Fruit fly (Drosophila melanogaster) whole organism, embryonic: ENCODE data around the gene CG15141.

Source experiments
- Atf3 ChIP-seq: fragments of 200-800 bp; sonication (Bioruptor generic); optimal IDR thresholded peaks from 3 replicates; lab custom pipeline; 2016; ENCODE audit warnings: missing biosample characterization, missing genetic modification characterization
- Bteb2 ChIP-seq: fragments of 200-800 bp; sonication (Bioruptor generic); optimal IDR thresholded peaks from 2 replicates; lab custom pipeline; 2016; ENCODE audit warnings: missing biosample characterization, missing genetic modification characterization
- CG10209 ChIP-seq: fragments of 200-800 bp; sonication (Bioruptor generic); optimal IDR thresholded peaks from 3 replicates; lab custom pipeline; 2017; ENCODE audit warnings: missing biosample characterization, mild to moderate bottlenecking, missing genetic modification characterization, missing genetic modification reagents
- CG11696 ChIP-seq: fragments of 200-800 bp; sonication (Bioruptor generic); IDR thresholded peaks from 2 replicates; pipeline ENCODE4 v1.3.6; 2022; ENCODE audit warnings: missing biosample characterization, missing genetic modification characterization
- CG12391 ChIP-seq: fragments of 200-800 bp; sonication (Bioruptor generic); optimal IDR thresholded peaks from 3 replicates; lab custom pipeline; 2018; ENCODE audit warnings: missing biosample characterization, mild to moderate bottlenecking, missing genetic modification characterization, moderate library complexity
- CG17829 ChIP-seq: fragments of 200-800 bp; optimal IDR thresholded peaks from 2 replicates; lab custom pipeline; 2019; ENCODE audit warnings: missing biosample characterization, mild to moderate bottlenecking, missing genetic modification characterization, moderate library complexity
- CG18619 ChIP-seq: fragments of 200-800 bp; sonication (Bioruptor generic); optimal IDR thresholded peaks from 3 replicates; lab custom pipeline; 2017; ENCODE audit warnings: missing biosample characterization, mild to moderate bottlenecking, missing genetic modification characterization
- CG32532 ChIP-seq: fragments of 200-800 bp; sonication (Bioruptor generic); IDR thresholded peaks from 2 replicates; pipeline ENCODE4 v1.3.6; 2022; ENCODE audit warnings: missing biosample characterization, missing genetic modification characterization
- CG3995 ChIP-seq: fragments of 200-800 bp; sonication (Bioruptor generic); optimal IDR thresholded peaks from 3 replicates; lab custom pipeline; 2016; ENCODE audit warnings: missing biosample characterization, missing genetic modification characterization
- CG4730 ChIP-seq: fragments of 200-800 bp; sonication (Bioruptor generic); IDR thresholded peaks from 2 replicates; pipeline ENCODE4 v1.3.6; 2022; ENCODE audit warnings: missing biosample characterization, missing genetic modification characterization
- CG5245 ChIP-seq: fragments of 200-800 bp; sonication (Bioruptor generic); optimal IDR thresholded peaks from 3 replicates; lab custom pipeline; 2016; ENCODE audit warnings: missing biosample characterization, missing genetic modification characterization
- CG6683 ChIP-seq: fragments of 200-800 bp; sonication (Bioruptor generic); optimal IDR thresholded peaks from 2 replicates; lab custom pipeline; 2017; ENCODE audit warnings: missing biosample characterization, mild to moderate bottlenecking, missing genetic modification characterization, missing genetic modification reagents
- CG6765 ChIP-seq: fragments of 200-800 bp; sonication (Bioruptor generic); optimal IDR thresholded peaks from 3 replicates; lab custom pipeline; 2017; ENCODE audit warnings: missing biosample characterization, mild to moderate bottlenecking, missing genetic modification characterization
- CG7271 ChIP-seq: fragments of 200-800 bp; sonication (Bioruptor generic); optimal IDR thresholded peaks from 2 replicates; lab custom pipeline; 2018; ENCODE audit warnings: missing biosample characterization, mild to moderate bottlenecking, missing genetic modification characterization, moderate library complexity
- CG7928 ChIP-seq: fragments of 200-800 bp; sonication (Bioruptor generic); optimal IDR thresholded peaks from 2 replicates; lab custom pipeline; 2017; ENCODE audit warnings: missing biosample characterization, mild to moderate bottlenecking, missing genetic modification characterization
- CG9437 ChIP-seq: fragments of 200-800 bp; sonication (Bioruptor generic); optimal IDR thresholded peaks from 2 replicates; lab custom pipeline; 2018; ENCODE audit warnings: missing biosample characterization, mild to moderate bottlenecking, missing genetic modification characterization
- CG9797 ChIP-seq: fragments of 200-800 bp; sonication (Bioruptor generic); optimal IDR thresholded peaks from 3 replicates; lab custom pipeline; 2018; ENCODE audit warnings: missing biosample characterization, mild to moderate bottlenecking, missing genetic modification characterization
- Eip74EF ChIP-seq, 2 experiments: fragments of 200-800 bp in 1 of 2; fragments of >200 bp in 1 of 2; sonication (Bioruptor generic) in 1 of 2; optimal IDR thresholded peaks; 2 replicates each; lab custom pipeline; 2017 to 2019; ENCODE audit warnings: missing biosample characterization in 2 of 2, missing genetic modification characterization in 2 of 2, mild to moderate bottlenecking in 1 of 2, moderate library complexity in 1 of 2
- Fer2 ChIP-seq: fragments of 200-800 bp; sonication (Bioruptor generic); optimal IDR thresholded peaks from 2 replicates; lab custom pipeline; 2018; ENCODE audit warnings: missing biosample characterization, mild to moderate bottlenecking, missing genetic modification characterization, moderate library complexity
- Gsc ChIP-seq: fragments of 200-800 bp; sonication (Bioruptor generic); IDR thresholded peaks from 2 replicates; pipeline ENCODE4 v1.3.6; 2022; ENCODE audit warnings: missing biosample characterization, missing genetic modification characterization
- H15 ChIP-seq: fragments of 200-800 bp; sonication (Bioruptor generic); IDR thresholded peaks from 3 replicates; pipeline ENCODE4 v1.3.6; 2022; ENCODE audit warnings: missing biosample characterization, missing genetic modification characterization
- HLH54F ChIP-seq: fragments of 200-800 bp; sonication (Bioruptor generic); optimal IDR thresholded peaks from 3 replicates; lab custom pipeline; 2016; ENCODE audit warnings: missing biosample characterization, missing genetic modification characterization
- Hmx ChIP-seq: fragments of 200-800 bp; sonication (Bioruptor generic); optimal IDR thresholded peaks from 2 replicates; lab custom pipeline; 2016; ENCODE audit warnings: missing biosample characterization, missing genetic modification characterization
- Kr ChIP-seq: fragments of 200-800 bp; sonication (Bioruptor generic); optimal IDR thresholded peaks from 2 replicates; lab custom pipeline; 2017; ENCODE audit warnings: missing biosample characterization, mild to moderate bottlenecking, missing genetic modification characterization
- MBD-R2 ChIP-seq: fragments of 200-800 bp; sonication (Bioruptor generic); IDR thresholded peaks from 2 replicates; pipeline ENCODE4 v1.3.6; 2022; ENCODE audit warnings: missing biosample characterization, missing genetic modification characterization
- Myb ChIP-seq: fragments of 200-800 bp; sonication (Bioruptor generic); optimal IDR thresholded peaks from 2 replicates; lab custom pipeline; 2016; ENCODE audit warnings: missing biosample characterization, missing genetic modification characterization
- Scr ChIP-seq: fragments of 200-800 bp; sonication (Bioruptor generic); IDR thresholded peaks from 2 replicates; pipeline ENCODE4 v1.3.6; 2022; ENCODE audit warnings: missing biosample characterization, missing genetic modification characterization; ENCODE audit not compliant: partially characterized antibody
- Sox100B ChIP-seq: fragments of 200-800 bp; sonication (Bioruptor generic); optimal IDR thresholded peaks from 3 replicates; lab custom pipeline; 2018; ENCODE audit warnings: missing biosample characterization, mild to moderate bottlenecking, missing genetic modification characterization
- Sry-δ ChIP-seq: fragments of 200-800 bp; sonication (Bioruptor generic); optimal IDR thresholded peaks from 2 replicates; lab custom pipeline; 2016; ENCODE audit warnings: missing biosample characterization, missing genetic modification characterization
- al ChIP-seq: fragments of 200-800 bp; sonication (Bioruptor generic); IDR thresholded peaks from 2 replicates; pipeline ENCODE4 v1.3.6; 2022; ENCODE audit warnings: missing biosample characterization, missing genetic modification characterization
- cato ChIP-seq: fragments of 200-800 bp; sonication (Bioruptor generic); optimal IDR thresholded peaks from 2 replicates; lab custom pipeline; 2016; ENCODE audit warnings: missing biosample characterization, missing genetic modification characterization, borderline replicate concordance
- crol ChIP-seq: fragments of 200-800 bp; sonication (Bioruptor generic); IDR thresholded peaks from 2 replicates; pipeline ENCODE4 v1.3.6; 2022; ENCODE audit warnings: missing biosample characterization, missing genetic modification characterization
- dmrt99B ChIP-seq: fragments of 200-800 bp; sonication (Bioruptor generic); optimal IDR thresholded peaks from 2 replicates; lab custom pipeline; 2018; ENCODE audit warnings: missing biosample characterization, mild to moderate bottlenecking, missing genetic modification characterization, moderate library complexity
- eve ChIP-seq, 2 experiments: fragments of >200 bp; optimal IDR thresholded peaks; 2 replicates each; lab custom pipeline; 2017; ENCODE audit warnings: missing biosample characterization in 2 of 2, missing genetic modification characterization in 2 of 2
- ham ChIP-seq: fragments of 200-800 bp; sonication (Bioruptor generic); IDR thresholded peaks from 2 replicates; pipeline ENCODE4 v1.3.6; 2022; ENCODE audit warnings: missing biosample characterization, missing genetic modification characterization
- hbn ChIP-seq: fragments of 200-800 bp; sonication (Bioruptor generic); IDR thresholded peaks from 2 replicates; pipeline ENCODE4 v1.3.6; 2022; ENCODE audit warnings: missing biosample characterization, missing genetic modification characterization; ENCODE audit not compliant: partially characterized antibody
- ind ChIP-seq: fragments of 200-800 bp; sonication (Bioruptor generic); optimal IDR thresholded peaks from 3 replicates; lab custom pipeline; 2016; ENCODE audit warnings: missing biosample characterization, missing genetic modification characterization
- inv ChIP-seq: fragments of 200-800 bp; sonication (Bioruptor generic); IDR thresholded peaks from 2 replicates; pipeline ENCODE4 v1.3.6; 2022; ENCODE audit warnings: missing biosample characterization, missing genetic modification characterization; ENCODE audit not compliant: partially characterized antibody
- oc ChIP-seq: fragments of 200-800 bp; sonication (Bioruptor generic); optimal IDR thresholded peaks from 2 replicates; lab custom pipeline; 2018; ENCODE audit warnings: missing biosample characterization, mild to moderate bottlenecking, missing genetic modification characterization, moderate library complexity
- pfk ChIP-seq: fragments of 200-800 bp; sonication (Bioruptor generic); optimal IDR thresholded peaks from 2 replicates; lab custom pipeline; 2018; ENCODE audit warnings: missing biosample characterization, mild to moderate bottlenecking, missing genetic modification characterization, moderate library complexity
- pita ChIP-seq: fragments of 200-800 bp; sonication (Bioruptor generic); optimal IDR thresholded peaks from 2 replicates; lab custom pipeline; 2017; ENCODE audit warnings: missing biosample characterization, mild to moderate bottlenecking, missing genetic modification characterization
- ranshi ChIP-seq: fragments of 200-800 bp; sonication (Bioruptor generic); IDR thresholded peaks from 2 replicates; pipeline ENCODE4 v1.3.6; 2022; ENCODE audit warnings: missing biosample characterization, missing genetic modification characterization
- sens-2 ChIP-seq: fragments of 200-800 bp; sonication (Bioruptor generic); IDR thresholded peaks from 2 replicates; pipeline ENCODE4 v1.3.6; 2022; ENCODE audit warnings: missing biosample characterization, missing genetic modification characterization
- slbo ChIP-seq: fragments of 200-800 bp; sonication (Bioruptor generic); IDR thresholded peaks from 2 replicates; pipeline ENCODE4 v1.3.6; 2022; ENCODE audit warnings: missing biosample characterization, missing genetic modification characterization
- sqz ChIP-seq: fragments of 200-800 bp; sonication (Bioruptor generic); optimal IDR thresholded peaks from 3 replicates; lab custom pipeline; 2018; ENCODE audit warnings: missing biosample characterization, mild to moderate bottlenecking, missing genetic modification characterization
- stwl ChIP-seq: fragments of 200-800 bp; sonication (Bioruptor generic); optimal IDR thresholded peaks from 3 replicates; lab custom pipeline; 2018; ENCODE audit warnings: missing biosample characterization, mild to moderate bottlenecking, missing genetic modification characterization, moderate library complexity
- tio ChIP-seq: fragments of 200-800 bp; sonication (Bioruptor generic); optimal IDR thresholded peaks from 2 replicates; lab custom pipeline; 2017; ENCODE audit warnings: missing biosample characterization, missing genetic modification characterization, inconsistent platforms
- vfl ChIP-seq: fragments of 200-800 bp; sonication (Bioruptor generic); optimal IDR thresholded peaks from 2 replicates; lab custom pipeline; 2016; ENCODE audit warnings: missing biosample characterization, missing genetic modification characterization
- zen2 ChIP-seq: fragments of 200-800 bp; sonication (Bioruptor generic); IDR thresholded peaks from 3 replicates; pipeline ENCODE4 v1.3.6; 2022; ENCODE audit warnings: missing biosample characterization, missing genetic modification characterization; ENCODE audit not compliant: partially characterized antibody

The CG15141 gene

DNA sequence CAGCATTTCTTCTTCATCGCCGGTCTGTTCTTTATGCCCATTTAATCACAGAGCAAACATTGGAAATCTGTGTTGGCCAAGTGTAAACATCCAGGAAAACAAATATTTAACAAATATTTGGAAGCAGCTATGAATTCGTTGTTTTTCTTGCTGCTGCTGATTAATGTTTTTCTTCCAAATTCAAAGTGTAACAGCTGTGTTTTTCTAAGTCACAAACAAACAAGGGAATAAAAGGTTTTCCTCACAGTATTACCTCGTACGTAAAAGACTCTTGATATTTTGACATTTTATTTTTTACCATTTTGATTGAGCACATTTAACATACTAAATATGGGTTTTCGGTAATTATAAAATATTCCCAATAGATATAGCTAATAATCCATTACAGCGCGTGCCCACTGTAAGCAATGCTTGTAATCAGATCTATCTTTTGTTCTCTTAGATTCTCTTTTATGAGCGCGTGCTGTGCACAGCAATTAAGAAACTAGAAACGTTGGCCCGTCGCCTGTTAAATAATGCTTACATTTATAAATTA is 31.6 kb upstream of the CG15141 start (continued):
- TF ChIP-seq CG11696 (GFP tag; lab: Robert Waterston, UW) (no peak; the same call in none of the 2 replicates), MBD-R2 (GFP tag; lab: Robert Waterston, UW) (peak; percentile 70; the same call in 1 of the 2 replicates), CG17829 (tag; lab: Kevin White, UChicago) (peak; percentile 96), CG6765 (peak; percentile 96), Myb (GFP tag; lab: Kevin White, UChicago) (peak; percentile 73), CG18619 (peak; percentile 95), Atf3 (peak; percentile 83), inv (GFP tag; lab: Robert Waterston, UW) (no peak), stwl (peak; percentile 93), eve (GFP tag; optimal IDR thresholded peaks at IDR 0.05; lab: Kevin White, UChicago) (peak in 1 of 2 experiments; percentile 93), CG5245 (GFP tag; lab: Kevin White, UChicago) (peak; percentile 96), Hmx (GFP tag; lab: Kevin White, UChicago) (peak; percentile 57), Gsc (GFP tag; lab: Robert Waterston, UW) (no peak; the same call in 1 of the 2 replicates), Sry-δ (GFP tag; lab: Kevin White, UChicago) (peak; percentile 77), al (GFP tag; lab: Robert Waterston, UW) (peak; percentile 86), ranshi (peak; percentile 88), CG3995 (GFP tag; lab: Kevin White, UChicago) (peak; percentile 70), ind (peak; percentile 91), tio (GFP tag; lab: Kevin White, UChicago) (peak; percentile 89), hbn (GFP tag; lab: Robert Waterston, UW) (no peak), CG32532 (GFP tag; lab: Robert Waterston, UW) (peak; percentile 94), CG12391 (tag; lab: Kevin White, UChicago) (peak; percentile 95), ham (GFP tag; lab: Robert Waterston, UW) (peak; percentile 74; the same call in 1 of the 2 replicates), Fer2 (tag; lab: Kevin White, UChicago) (peak; percentile 93), sens-2 (GFP tag; lab: Robert Waterston, UW) (peak; percentile 80), Eip74EF (GFP tag; optimal IDR thresholded peaks at IDR 0.05; lab: Kevin White, UChicago) (peak in 1 of 2 experiments; percentile 92), pfk (GFP tag; lab: Kevin White, UChicago) (peak; percentile 86), CG7928 (GFP tag; lab: Kevin White, UChicago) (peak; percentile 79), dmrt99B (tag; lab: Kevin White, UChicago) (peak; percentile 95), HLH54F (GFP tag; lab: Kevin White, UChicago) (peak; percentile 90), slbo (GFP tag; lab: Robert Waterston, UW) (peak; percentile 97), CG10209 (peak; percentile 93), H15 (GFP tag; lab: Robert Waterston, UW) (peak; percentile 90), pita (GFP tag; lab: Kevin White, UChicago) (no peak), CG6683 (peak; percentile 94), crol (peak; percentile 36; the same call in 1 of the 2 replicates), zen2 (GFP tag; lab: Robert Waterston, UW) (no peak), Kr (GFP tag; lab: Kevin White, UChicago) (peak; percentile 40), cato (GFP tag; lab: Kevin White, UChicago) (peak; percentile 85), CG7271 (tag; lab: Kevin White, UChicago) (peak; percentile 99), CG9797 (GFP tag; lab: Kevin White, UChicago) (peak; percentile 57), Sox100B (GFP tag; lab: Kevin White, UChicago) (peak; percentile 97), CG4730 (GFP tag; lab: Robert Waterston, UW) (peak; percentile 92), sqz (GFP tag; lab: Kevin White, UChicago) (peak; percentile 98), Scr (no peak), oc (tag; lab: Kevin White, UChicago) (peak; percentile 97), CG9437 (GFP tag; lab: Kevin White, UChicago) (peak; percentile 88), vfl (GFP tag; lab: Kevin White, UChicago) (peak; percentile 89), Bteb2 (GFP tag; lab: Kevin White, UChicago) (peak; percentile 93)
